Worm (Caenorhabditis elegans) whole organism, mixed stage, embryonic: ENCODE results near the gene sra-26.

ENCODE experiments used
- M03D4.4 ChIP-seq: sonication (generic microtip); optimal IDR thresholded peaks from 2 replicates; lab custom pipeline; 2017; ENCODE audit warnings: mild to moderate bottlenecking, missing genetic modification characterization, missing compliant biosample characterization
- bed-3 ChIP-seq: fragments of 200-800 bp; sonication (Bioruptor generic); optimal IDR thresholded peaks from 3 replicates; lab custom pipeline; 2018; ENCODE audit warnings: mild to moderate bottlenecking, missing genetic modification characterization, moderate library complexity, missing compliant biosample characterization
- blmp-1 ChIP-seq: fragments of 150-350 bp; optimal IDR thresholded peaks from 2 replicates; lab custom pipeline; 2014; ENCODE audit warnings: missing biosample characterization, missing genetic modification characterization
- ceh-43 ChIP-seq: fragments of 200-800 bp; sonication (Bioruptor generic); optimal IDR thresholded peaks from 2 replicates; lab custom pipeline; 2018; ENCODE audit warnings: mild to moderate bottlenecking, missing genetic modification characterization, moderate library complexity, missing compliant biosample characterization
- ceh-83 ChIP-seq: fragments of 200-800 bp; sonication (Bioruptor generic); optimal IDR thresholded peaks from 2 replicates; lab custom pipeline; 2018; ENCODE audit warnings: mild to moderate bottlenecking, missing genetic modification characterization, missing compliant biosample characterization
- ces-1 ChIP-seq: fragments of 150-350 bp; optimal IDR thresholded peaks from 2 replicates; lab custom pipeline; 2014; ENCODE audit warnings: missing biosample characterization, missing genetic modification reagents, missing genetic modification characterization
- cnd-1 ChIP-seq: fragments of 200-800 bp; sonication (Bioruptor generic); optimal IDR thresholded peaks from 2 replicates; lab custom pipeline; 2018; ENCODE audit warnings: mild to moderate bottlenecking, missing genetic modification characterization, missing compliant biosample characterization
- drap-1 ChIP-seq: fragments of 200-800 bp; sonication (Bioruptor generic); optimal IDR thresholded peaks from 3 replicates; lab custom pipeline; 2018; ENCODE audit warnings: mild to moderate bottlenecking, missing genetic modification characterization, missing compliant biosample characterization
- elt-1 ChIP-seq: sonication (generic microtip); optimal IDR thresholded peaks from 2 replicates; lab custom pipeline; 2017; ENCODE audit warnings: missing genetic modification characterization, mild to moderate bottlenecking, missing compliant biosample characterization, antibody characterized with exemption, moderate library complexity, borderline replicate concordance; ENCODE audit not compliant: insufficient read depth
- elt-3 ChIP-seq: fragments of 150-350 bp; optimal IDR thresholded peaks from 2 replicates; lab custom pipeline; 2014; ENCODE audit warnings: missing biosample characterization, missing genetic modification characterization
- flh-1 ChIP-seq: fragments of 200-800 bp; sonication (Bioruptor generic); optimal IDR thresholded peaks from 2 replicates; lab custom pipeline; 2018; ENCODE audit warnings: mild to moderate bottlenecking, missing genetic modification characterization, moderate library complexity, missing compliant biosample characterization
- ham-2 ChIP-seq: fragments of 200-800 bp; sonication (Bioruptor generic); optimal IDR thresholded peaks from 2 replicates; lab custom pipeline; 2018; ENCODE audit warnings: mild to moderate bottlenecking, missing genetic modification characterization, missing compliant biosample characterization
- hlh-1 ChIP-seq: fragments of 150-350 bp; optimal IDR thresholded peaks from 2 replicates; lab custom pipeline; 2014; ENCODE audit warnings: missing biosample characterization, missing genetic modification reagents, missing genetic modification characterization
- lin-13 ChIP-seq: fragments of 150-350 bp; optimal IDR thresholded peaks from 2 replicates; lab custom pipeline; 2014; ENCODE audit warnings: missing biosample characterization, missing genetic modification characterization
- lsy-2 ChIP-seq: fragments of 150-350 bp; optimal IDR thresholded peaks from 2 replicates; lab custom pipeline; 2014; ENCODE audit warnings: missing biosample characterization, missing genetic modification characterization
- mab-5 ChIP-seq: fragments of 150-350 bp; optimal IDR thresholded peaks from 2 replicates; lab custom pipeline; 2014; ENCODE audit warnings: missing biosample characterization, missing genetic modification characterization
- mep-1 ChIP-seq: fragments of 150-350 bp; optimal IDR thresholded peaks from 2 replicates; lab custom pipeline; 2017; ENCODE audit warnings: missing biosample characterization, missing genetic modification reagents, missing genetic modification characterization, inconsistent platforms
- mls-2 ChIP-seq: sonication (generic microtip); optimal IDR thresholded peaks from 2 replicates; lab custom pipeline; 2016; ENCODE audit warnings: mild to moderate bottlenecking, missing genetic modification characterization, moderate library complexity, missing compliant biosample characterization
- nhr-12 ChIP-seq: fragments of 150-350 bp; optimal IDR thresholded peaks from 2 replicates; lab custom pipeline; 2014; ENCODE audit warnings: missing biosample characterization, missing genetic modification characterization
- nhr-2 ChIP-seq: fragments of 150-350 bp; optimal IDR thresholded peaks from 2 replicates; lab custom pipeline; 2014; ENCODE audit warnings: missing biosample characterization, missing genetic modification characterization
- nhr-237 ChIP-seq: fragments of 150-350 bp; optimal IDR thresholded peaks from 2 replicates; lab custom pipeline; 2014; ENCODE audit warnings: missing biosample characterization, missing genetic modification characterization
- nhr-28 ChIP-seq: fragments of 150-350 bp; optimal IDR thresholded peaks from 2 replicates; lab custom pipeline; 2014; ENCODE audit warnings: missing biosample characterization, missing genetic modification characterization
- nhr-76 ChIP-seq: sonication (generic microtip); optimal IDR thresholded peaks from 2 replicates; lab custom pipeline; 2017; ENCODE audit warnings: missing biosample characterization, missing genetic modification characterization
- sem-2 ChIP-seq: fragments of 200-800 bp; sonication (Bioruptor generic); optimal IDR thresholded peaks from 2 replicates; lab custom pipeline; 2018; ENCODE audit warnings: mild to moderate bottlenecking, missing genetic modification characterization, missing compliant biosample characterization
- snpc-4 ChIP-seq: fragments of 150-350 bp; optimal IDR thresholded peaks from 2 replicates; lab custom pipeline; 2014; ENCODE audit warnings: missing biosample characterization, missing genetic modification characterization
- sptf-1 ChIP-seq: sonication (generic microtip); optimal IDR thresholded peaks from 2 replicates; lab custom pipeline; 2017; ENCODE audit warnings: mild to moderate bottlenecking, missing genetic modification characterization, moderate library complexity, missing compliant biosample characterization
- tbx-8 ChIP-seq: fragments of 200-800 bp; sonication (Bioruptor generic); optimal IDR thresholded peaks from 2 replicates; lab custom pipeline; 2018; ENCODE audit warnings: mild to moderate bottlenecking, missing genetic modification characterization, moderate library complexity, missing compliant biosample characterization
- unc-120 ChIP-seq: sonication (generic microtip); optimal IDR thresholded peaks from 2 replicates; lab custom pipeline; 2017; ENCODE audit warnings: missing genetic modification characterization, missing compliant biosample characterization; ENCODE audit not compliant: poor library complexity, severe bottlenecking
- unc-39 ChIP-seq: fragments of 150-350 bp; optimal IDR thresholded peaks from 2 replicates; lab custom pipeline; 2014; ENCODE audit warnings: missing biosample characterization, missing genetic modification characterization
- unc-62 ChIP-seq: fragments of 150-350 bp; optimal IDR thresholded peaks from 2 replicates; lab custom pipeline; 2014; ENCODE audit warnings: missing biosample characterization, missing genetic modification reagents, missing genetic modification characterization
- zip-8 ChIP-seq: fragments of 150-350 bp; optimal IDR thresholded peaks from 2 replicates; lab custom pipeline; 2014; ENCODE audit warnings: missing biosample characterization, missing genetic modification characterization
- ztf-11 ChIP-seq: fragments of 150-350 bp; optimal IDR thresholded peaks from 2 replicates; lab custom pipeline; 2014; ENCODE audit warnings: missing biosample characterization, missing genetic modification characterization

Gene sra-26

DNA sequence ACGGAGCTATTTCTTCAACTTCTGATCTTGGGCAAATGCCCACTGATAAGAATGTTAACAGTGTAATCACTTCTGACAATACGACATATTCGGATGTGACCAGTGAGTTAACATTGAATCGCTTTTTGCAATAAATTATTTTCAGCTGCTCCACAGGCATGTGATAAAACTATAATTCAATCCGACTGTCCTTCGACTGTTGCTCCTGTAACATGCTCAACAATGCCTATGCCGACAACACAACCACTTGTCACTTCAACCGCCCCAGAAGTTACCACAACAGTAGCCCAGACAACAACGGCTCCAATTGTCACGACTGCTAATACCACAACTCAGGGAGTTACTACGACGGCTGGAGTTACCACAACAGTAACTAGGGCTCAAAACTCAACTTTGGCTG, 15.9 kb upstream of the sra-26 start:
- TF ChIP-seq tbx-8 (GFP tag; lab: Kevin White, UChicago) = no peak
- no peak for TF ChIP-seq blmp-1
- TF ChIP-seq sptf-1 (tag; lab: Kevin White, UChicago) = no peak
- TF ChIP-seq ces-1 (GFP tag; lab: Kevin White, UChicago) = no peak
- TF ChIP-seq mep-1 (tag; lab: Kevin White, UChicago) = no peak
- no peak for TF ChIP-seq hlh-1 (tag; lab: Kevin White, UChicago)
- TF ChIP-seq flh-1 (GFP tag; lab: Kevin White, UChicago) = no peak
- TF ChIP-seq nhr-237 (tag; lab: Kevin White, UChicago) = no peak
- TF ChIP-seq snpc-4 (tag; lab: Kevin White, UChicago) = no peak
- no peak for TF ChIP-seq ham-2 (GFP tag; lab: Kevin White, UChicago)
- no peak for TF ChIP-seq nhr-76 (tag; lab: Kevin White, UChicago)
- no peak for TF ChIP-seq unc-39 (tag; lab: Kevin White, UChicago)

DNA sequence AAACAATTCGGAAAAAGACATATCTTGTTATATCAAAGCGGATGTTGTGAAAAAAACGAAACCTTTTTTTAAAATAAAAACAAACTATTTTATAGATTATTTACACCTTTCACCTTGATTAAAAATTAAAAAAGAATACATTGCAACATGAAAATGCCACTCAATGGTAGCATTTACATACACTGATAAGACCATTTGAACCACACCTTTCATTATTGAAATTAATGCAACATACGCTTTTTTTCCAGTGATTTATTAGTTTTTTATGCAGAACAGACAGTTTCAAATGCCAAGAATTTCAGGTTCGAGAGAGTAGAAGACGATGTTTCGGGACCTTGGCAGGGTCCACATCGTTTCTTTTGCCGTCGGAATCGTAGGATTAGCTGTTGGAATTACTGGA, 15.0 kb upstream of the sra-26 start, which contains the start of gene T19D12.1:
Gene T19D12.1, plus strand, starts transcription at position 301 of the 400 bp plus-strand sequence.
- TF ChIP-seq unc-120 (tag; lab: Kevin White, UChicago) (no peak), nhr-237 (tag; lab: Kevin White, UChicago) (no peak), ces-1 (GFP tag; lab: Kevin White, UChicago) (no peak), flh-1 (GFP tag; lab: Kevin White, UChicago) (no peak), elt-3 (tag; lab: Kevin White, UChicago) (no peak), mab-5 (no peak), elt-1 (tag; lab: Kevin White, UChicago) (no peak), nhr-2 (tag; lab: Kevin White, UChicago) (no peak), M03D4.4 (tag; lab: Kevin White, UChicago) (no peak), unc-62 (GFP tag; lab: Kevin White, UChicago) (no peak), unc-39 (tag; lab: Kevin White, UChicago) (no peak), nhr-12 (tag; lab: Kevin White, UChicago) (no peak), tbx-8 (GFP tag; lab: Kevin White, UChicago) (no peak), cnd-1 (tag; lab: Kevin White, UChicago) (no peak), lin-13 (tag; lab: Kevin White, UChicago) (no peak)

DNA sequence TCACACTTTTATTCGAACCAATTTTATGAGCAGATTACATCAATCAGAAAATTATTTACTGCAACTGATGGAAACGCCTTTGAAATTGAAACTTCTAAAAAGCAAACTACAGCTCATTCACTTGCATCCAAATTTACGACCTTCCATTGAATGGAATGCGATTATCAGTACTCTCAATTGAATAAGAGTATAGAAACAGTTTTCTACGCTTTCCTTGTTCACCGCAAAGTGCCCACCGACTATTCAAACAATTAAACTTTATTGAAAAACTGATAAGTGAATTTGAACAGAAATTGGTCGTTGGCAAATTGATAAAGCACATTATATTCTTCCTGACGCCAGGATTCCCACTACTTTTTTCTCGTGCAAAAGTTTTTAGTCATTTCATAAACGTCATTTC, 14.3 kb upstream of the sra-26 start:
- TF ChIP-seq sem-2 (GFP tag; lab: Kevin White, UChicago) (no peak), lsy-2 (tag; lab: Kevin White, UChicago) (no peak), flh-1 (GFP tag; lab: Kevin White, UChicago) (no peak), mab-5 (no peak), ceh-83 (GFP tag; lab: Kevin White, UChicago) (no peak), ceh-43 (GFP tag; lab: Kevin White, UChicago) (no peak), ztf-11 (tag; lab: Kevin White, UChicago) (no peak), elt-3 (tag; lab: Kevin White, UChicago) (no peak), blmp-1 (no peak), ham-2 (GFP tag; lab: Kevin White, UChicago) (no peak), zip-8 (tag; lab: Kevin White, UChicago) (no peak)

DNA sequence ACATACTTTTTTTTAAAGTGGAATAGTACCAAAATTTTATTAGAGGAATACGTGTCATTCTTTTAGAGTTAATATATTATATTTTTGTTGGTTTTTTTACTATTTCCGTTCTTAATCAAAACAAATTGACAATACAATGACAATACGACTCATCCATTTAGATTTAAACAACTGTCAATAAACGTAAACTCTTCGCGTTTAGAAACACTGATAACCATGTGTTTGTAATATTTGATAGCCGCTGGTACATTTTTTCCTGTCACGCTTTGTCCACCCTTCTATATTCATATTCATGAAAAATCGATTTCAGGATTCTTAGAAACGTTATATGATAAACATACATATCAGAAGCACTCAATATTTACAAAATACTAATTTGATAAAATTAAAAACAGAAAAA, 12.2 kb upstream of the sra-26 start:
- TF ChIP-seq unc-39 (tag; lab: Kevin White, UChicago) = no peak
- no peak for TF ChIP-seq bed-3 (GFP tag; lab: Kevin White, UChicago)
- TF ChIP-seq tbx-8 (GFP tag; lab: Kevin White, UChicago) = no peak
- no peak for TF ChIP-seq snpc-4 (tag; lab: Kevin White, UChicago)
- TF ChIP-seq mls-2 (tag; lab: Kevin White, UChicago) = no peak
- no peak for TF ChIP-seq ceh-83 (GFP tag; lab: Kevin White, UChicago)
- TF ChIP-seq ceh-43 (GFP tag; lab: Kevin White, UChicago) = no peak
- TF ChIP-seq elt-1 (tag; lab: Kevin White, UChicago) = no peak
- TF ChIP-seq sptf-1 (tag; lab: Kevin White, UChicago) = no peak
- TF ChIP-seq flh-1 (GFP tag; lab: Kevin White, UChicago) = no peak
- no peak for TF ChIP-seq drap-1 (GFP tag; lab: Kevin White, UChicago)
- no peak for TF ChIP-seq cnd-1 (tag; lab: Kevin White, UChicago)
- TF ChIP-seq ham-2 (GFP tag; lab: Kevin White, UChicago) = no peak
- no peak for TF ChIP-seq nhr-237 (tag; lab: Kevin White, UChicago)
- TF ChIP-seq nhr-28 (tag; lab: Kevin White, UChicago) = no peak
- TF ChIP-seq ztf-11 (tag; lab: Kevin White, UChicago) = no peak
- TF ChIP-seq M03D4.4 (tag; lab: Kevin White, UChicago) = no peak
- no peak for TF ChIP-seq lsy-2 (tag; lab: Kevin White, UChicago)
- TF ChIP-seq elt-3 (tag; lab: Kevin White, UChicago) = no peak
